Fruit fly (Drosophila melanogaster): ENCODE data around the gene TP53INP.

The TP53INP gene

DNA sequence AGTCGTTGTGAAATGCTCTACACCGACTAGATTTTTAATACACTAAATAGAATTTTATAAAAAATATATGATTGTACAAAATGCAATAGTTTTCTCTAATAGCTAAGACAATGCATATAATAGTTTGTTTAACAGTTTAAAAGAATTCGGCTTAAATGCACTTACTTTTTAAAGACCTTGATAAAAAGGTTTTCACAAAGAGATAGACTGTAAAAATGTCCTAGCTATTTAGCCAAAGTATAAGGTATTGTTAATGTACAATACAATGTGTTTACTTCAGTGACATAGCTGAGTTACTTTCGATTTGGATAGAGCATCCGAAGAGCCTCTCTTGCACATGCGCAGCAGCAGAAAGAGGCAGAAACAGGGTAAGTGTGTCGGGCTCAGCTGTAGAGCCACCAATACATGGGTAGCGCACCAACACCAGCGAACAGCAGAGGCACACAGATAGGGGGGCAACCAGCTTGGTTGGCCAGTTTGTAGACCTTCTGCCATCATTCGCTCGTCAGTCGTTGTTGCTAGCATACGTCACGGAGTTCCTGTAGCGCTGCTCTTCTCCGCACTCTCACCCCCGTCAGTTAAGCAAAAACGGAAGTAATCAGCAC is at the start of gene TP53INP (continued):
- TF ChIP-seq Doc3 (GFP tag; IDR thresholded peaks at IDR 0.05; ENCODE audit: partially characterized antibody) (no peak), sisA (GFP tag; IDR thresholded peaks at IDR 0.05) (peak; percentile 77; the same call in 1 of the 2 replicates), Opbp (GFP tag; IDR thresholded peaks at IDR 0.05; ENCODE audit: partially characterized antibody) (peak; percentile 58; the same call in 1 of the 3 replicates), tup (GFP tag; optimal IDR thresholded peaks at IDR 0.05) (peak; percentile 31), CG8924 (tag; optimal IDR thresholded peaks at IDR 0.05) (peak; percentile 96), oc (tag; optimal IDR thresholded peaks at IDR 0.05) (peak; percentile 75), sens (GFP tag) (peak; percentile 96), ham (GFP tag; IDR thresholded peaks at IDR 0.05) (no peak), CG12219 (GFP tag; optimal IDR thresholded peaks at IDR 0.05) (peak; percentile 83), D19B (GFP tag; optimal IDR thresholded peaks at IDR 0.05) (peak; percentile 53), CG12769 (tag; optimal IDR thresholded peaks at IDR 0.05) (peak; percentile 52), CG3726 (GFP tag; IDR thresholded peaks at IDR 0.05) (no peak), luna (GFP tag; optimal IDR thresholded peaks at IDR 0.05) (no peak), lola (GFP tag; optimal IDR thresholded peaks at IDR 0.05) (peak in 1 of 3 experiments; percentile 93), Tbp (GFP tag; optimal IDR thresholded peaks at IDR 0.05) (no peak), psq (GFP tag; optimal IDR thresholded peaks at IDR 0.05) (peak; percentile 46), wek (GFP tag; optimal IDR thresholded peaks at IDR 0.05) (peak; percentile 58), rib (GFP tag; IDR thresholded peaks at IDR 0.05) (peak; percentile 37; the same call in 1 of the 2 replicates), CG4707 (GFP tag; optimal IDR thresholded peaks at IDR 0.05) (peak; percentile 63), sug (tag; optimal IDR thresholded peaks at IDR 0.05) (peak; percentile 87), CG17912 (GFP tag; optimal IDR thresholded peaks at IDR 0.05) (no peak), CG3407 (GFP tag; optimal IDR thresholded peaks at IDR 0.05) (peak; percentile 85), z (GFP tag; IDR thresholded peaks at IDR 0.05) (no peak), CG6813 (GFP tag; optimal IDR thresholded peaks at IDR 0.05) (peak; percentile 82), CG8478 (optimal IDR thresholded peaks at IDR 0.05) (peak; percentile 23), MBD-R2 (GFP tag; IDR thresholded peaks at IDR 0.05) (peak; percentile 18; the same call in 1 of the 2 replicates), hkb (optimal IDR thresholded peaks at IDR 0.05) (no peak), hkb (GFP tag; IDR thresholded peaks at IDR 0.05) (peak; percentile 86), bowl (GFP tag; IDR thresholded peaks at IDR 0.05) (no peak), Spps (tag; optimal IDR thresholded peaks at IDR 0.05) (peak; percentile 83), CG17186 (GFP tag; optimal IDR thresholded peaks at IDR 0.05) (peak; percentile 46), CG2199 (GFP tag; IDR thresholded peaks at IDR 0.05) (0 out of 3 replicates have a peak, but pooled peaks have one; percentile 43), CG11504 (tag; optimal IDR thresholded peaks at IDR 0.05) (peak; percentile 93), Aef1 (GFP tag; IDR thresholded peaks at IDR 0.05) (peak; percentile 52; the same call in 2 of the 3 replicates), bsh (GFP tag; optimal IDR thresholded peaks at IDR 0.05) (peak; percentile 86 to 87), CTCF (GFP tag; optimal IDR thresholded peaks at IDR 0.05) (peak; percentile 33), toy (GFP tag; IDR thresholded peaks at IDR 0.05) (no peak), Drgx (GFP tag; IDR thresholded peaks at IDR 0.05) (peak; percentile 69), E2f2 (GFP tag; IDR thresholded peaks at IDR 0.05) (peak; percentile 52; the same call in 1 of the 2 replicates), peb (GFP tag; IDR thresholded peaks at IDR 0.05) (peak; percentile 64), Dbx (GFP tag; IDR thresholded peaks at IDR 0.05) (peak; percentile 56; the same call in 1 of the 3 replicates), Xbp1 (GFP tag; optimal IDR thresholded peaks at IDR 0.05) (peak; percentile 90), knrl (GFP tag; IDR thresholded peaks at IDR 0.05; ENCODE audit: partially characterized antibody) (no peak), gce (GFP tag; IDR thresholded peaks at IDR 0.05) (no peak), klu (GFP tag; IDR thresholded peaks at IDR 0.05) (peak; percentile 69; the same call in 1 of the 2 replicates), wdn (GFP tag; IDR thresholded peaks at IDR 0.05) (no peak), emc (GFP tag; optimal IDR thresholded peaks at IDR 0.05) (peak; percentile 30), bigmax (GFP tag; optimal IDR thresholded peaks at IDR 0.05) (no peak), Elba2 (GFP tag; optimal IDR thresholded peaks at IDR 0.05) (no peak), stwl (tag; optimal IDR thresholded peaks at IDR 0.05) (peak; percentile 8), ems (GFP tag; optimal IDR thresholded peaks at IDR 0.05) (peak; percentile 77)
